Comparison of ENCODE assay signal across 1 fruit fly cellular context in genomic region chr2L:19133465-19134365, dm6.
TF ChIP-seq lines count a peak whose summit lies in the region.

Gene brat, plus strand, starts transcription at chr2L:19133816.

TF ChIP-seq in whole organism, embryonic, 481 proteins besides CTCF, POLR2A, EP300 and RAD21 (continued from another document and continues in another):
- TF ChIP-seq CG6765 (GFP tag; optimal IDR thresholded peaks at IDR 0.05; lab: Kevin White, UChicago) (no peak), gem (tag; optimal IDR thresholded peaks at IDR 0.05; lab: Kevin White, UChicago) (peak; percentile 62), ewg (GFP tag; optimal IDR thresholded peaks at IDR 0.05; lab: Kevin White, UChicago) (peak; percentile 3), CG10979 (tag; optimal IDR thresholded peaks at IDR 0.05; lab: Kevin White, UChicago) (peak; percentile 20), Med (GFP tag; lab: Kevin White, UChicago) (peak; percentile 80), CG8478 (optimal IDR thresholded peaks at IDR 0.05; lab: Kevin White, UChicago) (no peak), lmd (GFP tag; IDR thresholded peaks at IDR 0.05; lab: Robert Waterston, UW) (peak; percentile 38; the same call in 1 of the 2 replicates), grau (tag; optimal IDR thresholded peaks at IDR 0.05; lab: Kevin White, UChicago) (peak; percentile 61), CG11085 (GFP tag; IDR thresholded peaks at IDR 0.05; lab: Robert Waterston, UW) (no peak), NC2α (GFP tag; optimal IDR thresholded peaks at IDR 0.05; lab: Kevin White, UChicago) (no peak), nom (GFP tag; optimal IDR thresholded peaks at IDR 0.05; lab: Kevin White, UChicago) (no peak), gfzf (GFP tag; optimal IDR thresholded peaks at IDR 0.05; lab: Kevin White, UChicago) (peak; percentile 30), Hr78 (GFP tag; optimal IDR thresholded peaks at IDR 0.05; lab: Kevin White, UChicago) (no peak), Lpt (GFP tag; optimal IDR thresholded peaks at IDR 0.05; lab: Kevin White, UChicago) (no peak), otp (GFP tag; IDR thresholded peaks at IDR 0.05; lab: Robert Waterston, UW) (no peak), CG10959 (GFP tag; IDR thresholded peaks at IDR 0.05; lab: Robert Waterston, UW) (no peak), Trl (optimal IDR thresholded peaks at IDR 0.05; lab: Kevin White, UChicago) (no peak), Trl (GFP tag; optimal IDR thresholded peaks at IDR 0.05; lab: Kevin White, UChicago) (peak; percentile 77), Mes4 (GFP tag; optimal IDR thresholded peaks at IDR 0.05; lab: Kevin White, UChicago) (no peak), tup (GFP tag; optimal IDR thresholded peaks at IDR 0.05; lab: Kevin White, UChicago) (no peak), YL-1 (GFP tag; optimal IDR thresholded peaks at IDR 0.05; lab: Kevin White, UChicago) (peak; percentile 40), CG2120 (GFP tag; optimal IDR thresholded peaks at IDR 0.05; lab: Kevin White, UChicago) (peak; percentile 79), NC2β (GFP tag; optimal IDR thresholded peaks at IDR 0.05; lab: Kevin White, UChicago) (peak; percentile 10), pita (GFP tag; optimal IDR thresholded peaks at IDR 0.05; lab: Kevin White, UChicago) (no peak), B-H1 (GFP tag; IDR thresholded peaks at IDR 0.05; lab: Robert Waterston, UW) (no peak), CG1233 (GFP tag; optimal IDR thresholded peaks at IDR 0.05; lab: Kevin White, UChicago) (no peak), Ptx1 (GFP tag; IDR thresholded peaks at IDR 0.05; lab: Robert Waterston, UW) (peak; percentile 45; the same call in 1 of the 2 replicates), vnd (GFP tag; IDR thresholded peaks at IDR 0.05; lab: Robert Waterston, UW; ENCODE audit: partially characterized antibody) (peak; percentile 93), CG6175 (GFP tag; IDR thresholded peaks at IDR 0.05; lab: Robert Waterston, UW) (no peak), CG15269 (tag; optimal IDR thresholded peaks at IDR 0.05; lab: Kevin White, UChicago) (peak; percentile 0), mirr (GFP tag; optimal IDR thresholded peaks at IDR 0.05; lab: Kevin White, UChicago) (peak; percentile 3), CG9215 (GFP tag; IDR thresholded peaks at IDR 0.05; lab: Robert Waterston, UW) (peak; percentile 60), CG11504 (tag; optimal IDR thresholded peaks at IDR 0.05; lab: Kevin White, UChicago) (peak; percentile 62), Dip3 (GFP tag; optimal IDR thresholded peaks at IDR 0.05; lab: Kevin White, UChicago) (peak; percentile 64), ind (GFP tag; optimal IDR thresholded peaks at IDR 0.05; lab: Kevin White, UChicago) (peak; percentile 63), CG3065 (GFP tag; optimal IDR thresholded peaks at IDR 0.05; lab: Kevin White, UChicago) (no peak), Jarid2 (GFP tag; optimal IDR thresholded peaks at IDR 0.05; lab: Kevin White, UChicago) (no peak), Hr3 (GFP tag; optimal IDR thresholded peaks at IDR 0.05; lab: Kevin White, UChicago) (peak; percentile 60), Sry-β (GFP tag; optimal IDR thresholded peaks at IDR 0.05; lab: Kevin White, UChicago) (peak; percentile 89), CG17186 (GFP tag; optimal IDR thresholded peaks at IDR 0.05; lab: Kevin White, UChicago) (peak; percentile 46), CG33557 (GFP tag; optimal IDR thresholded peaks at IDR 0.05; lab: Kevin White, UChicago) (peak; percentile 13), br (optimal IDR thresholded peaks at IDR 0.05; lab: Kevin White, UChicago) (no peak), CG10274 (GFP tag; optimal IDR thresholded peaks at IDR 0.05; lab: Kevin White, UChicago) (no peak), CG6813 (GFP tag; optimal IDR thresholded peaks at IDR 0.05; lab: Kevin White, UChicago) (no peak), jigr1 (GFP tag; IDR thresholded peaks at IDR 0.05; lab: Robert Waterston, UW) (peak; percentile 56; the same call in 1 of the 3 replicates), tx (GFP tag; optimal IDR thresholded peaks at IDR 0.05; lab: Kevin White, UChicago) (peak; percentile 45), kni (GFP tag; optimal IDR thresholded peaks at IDR 0.05; lab: Kevin White, UChicago) (peak; percentile 46), wdn (GFP tag; IDR thresholded peaks at IDR 0.05; lab: Robert Waterston, UW) (no peak), CG2129 (GFP tag; IDR thresholded peaks at IDR 0.05; lab: Robert Waterston, UW; ENCODE audit: partially characterized antibody) (peak; percentile 91), tna (GFP tag; IDR thresholded peaks at IDR 0.05; lab: Robert Waterston, UW; ENCODE audit: partially characterized antibody) (peak; percentile 73; the same call in 1 of the 2 replicates), Hmx (GFP tag; optimal IDR thresholded peaks at IDR 0.05; lab: Kevin White, UChicago) (no peak), CkIIα-i1 (GFP tag; IDR thresholded peaks at IDR 0.05; lab: Robert Waterston, UW) (no peak), slbo (GFP tag; IDR thresholded peaks at IDR 0.05; lab: Robert Waterston, UW) (peak; percentile 61; the same call in 1 of the 2 replicates), CG2712 (tag; optimal IDR thresholded peaks at IDR 0.05; lab: Kevin White, UChicago) (peak; percentile 61), az2 (GFP tag; optimal IDR thresholded peaks at IDR 0.05; lab: Kevin White, UChicago) (peak; percentile 56), CG1647 (GFP tag; optimal IDR thresholded peaks at IDR 0.05; lab: Kevin White, UChicago) (peak; percentile 8), run (tag; optimal IDR thresholded peaks at IDR 0.05; lab: Kevin White, UChicago) (no peak), nerfin-1 (tag; optimal IDR thresholded peaks at IDR 0.05; lab: Kevin White, UChicago) (peak; percentile 91), CG11093 (GFP tag; IDR thresholded peaks at IDR 0.05; lab: Robert Waterston, UW) (no peak), CG3281 (GFP tag; optimal IDR thresholded peaks at IDR 0.05; lab: Kevin White, UChicago) (peak; percentile 38), sima (GFP tag; optimal IDR thresholded peaks at IDR 0.05; lab: Kevin White, UChicago) (no peak), D19B (GFP tag; optimal IDR thresholded peaks at IDR 0.05; lab: Kevin White, UChicago) (no peak), CG42726 (GFP tag; IDR thresholded peaks at IDR 0.05; lab: Robert Waterston, UW; ENCODE audit: partially characterized antibody) (0 out of 2 replicates have a peak, but pooled peaks have one; percentile 53), gcm2 (GFP tag; optimal IDR thresholded peaks at IDR 0.05; lab: Kevin White, UChicago) (no peak), nerfin-2 (GFP tag; IDR thresholded peaks at IDR 0.05; lab: Robert Waterston, UW; ENCODE audit: partially characterized antibody) (peak; percentile 91), Myb (GFP tag; optimal IDR thresholded peaks at IDR 0.05; lab: Kevin White, UChicago) (peak; percentile 62), tin (GFP tag; optimal IDR thresholded peaks at IDR 0.05; lab: Kevin White, UChicago) (peak; percentile 47), CG9437 (GFP tag; optimal IDR thresholded peaks at IDR 0.05; lab: Kevin White, UChicago) (peak; percentile 53), lilli (GFP tag; optimal IDR thresholded peaks at IDR 0.05; lab: Kevin White, UChicago) (peak; percentile 80), dm (GFP tag; optimal IDR thresholded peaks at IDR 0.05; lab: Kevin White, UChicago) (peak; percentile 94), CG10209 (GFP tag; optimal IDR thresholded peaks at IDR 0.05; lab: Kevin White, UChicago) (peak; percentile 15), crc (GFP tag; optimal IDR thresholded peaks at IDR 0.05; lab: Kevin White, UChicago) (peak; percentile 4), CG15073 (GFP tag; optimal IDR thresholded peaks at IDR 0.05; lab: Kevin White, UChicago) (no peak), gcm (GFP tag; optimal IDR thresholded peaks at IDR 0.05; lab: Kevin White, UChicago) (no peak), Hey (tag; optimal IDR thresholded peaks at IDR 0.05; lab: Kevin White, UChicago) (no peak), chif (GFP tag; optimal IDR thresholded peaks at IDR 0.05; lab: Kevin White, UChicago) (peak; percentile 22 to 57), Chrac-16 (GFP tag; optimal IDR thresholded peaks at IDR 0.05; lab: Kevin White, UChicago) (peak; percentile 56), CG16813 (GFP tag; IDR thresholded peaks at IDR 0.05; lab: Robert Waterston, UW; ENCODE audit: partially characterized antibody) (peak; percentile 95), E2f2 (GFP tag; IDR thresholded peaks at IDR 0.05; lab: Robert Waterston, UW) (peak; percentile 61), scrt (GFP tag; optimal IDR thresholded peaks at IDR 0.05; lab: Kevin White, UChicago) (no peak), grn (GFP tag; optimal IDR thresholded peaks at IDR 0.05; lab: Kevin White, UChicago) (no peak), NK7.1 (GFP tag; optimal IDR thresholded peaks at IDR 0.05; lab: Kevin White, UChicago) (peak; percentile 8), CG13287 (GFP tag; IDR thresholded peaks at IDR 0.05; lab: Robert Waterston, UW; ENCODE audit: partially characterized antibody) (peak; percentile 93), Six4 (GFP tag; optimal IDR thresholded peaks at IDR 0.05; lab: Kevin White, UChicago) (peak; percentile 11), CG12659 (GFP tag; optimal IDR thresholded peaks at IDR 0.05; lab: Kevin White, UChicago) (peak; percentile 73), CG9609 (GFP tag; optimal IDR thresholded peaks at IDR 0.05; lab: Kevin White, UChicago) (peak; percentile 56), CG9817 (tag; optimal IDR thresholded peaks at IDR 0.05; lab: Kevin White, UChicago) (peak; percentile 64), CG14441 (GFP tag; IDR thresholded peaks at IDR 0.05; lab: Robert Waterston, UW) (no peak; the same call in 1 of the 2 replicates), Doc2 (GFP tag; IDR thresholded peaks at IDR 0.05; lab: Robert Waterston, UW) (no peak), HmgD (GFP tag; optimal IDR thresholded peaks at IDR 0.05; lab: Kevin White, UChicago) (peak; percentile 55), Nf-YA (GFP tag; IDR thresholded peaks at IDR 0.05; lab: Robert Waterston, UW) (no peak), jing (GFP tag; optimal IDR thresholded peaks at IDR 0.05; lab: Kevin White, UChicago) (no peak), bsh (GFP tag; optimal IDR thresholded peaks at IDR 0.05; lab: Kevin White, UChicago) (peak in 1 of 2 experiments; percentile 6), fd102C (GFP tag; optimal IDR thresholded peaks at IDR 0.05; lab: Kevin White, UChicago) (no peak), wek (GFP tag; optimal IDR thresholded peaks at IDR 0.05; lab: Kevin White, UChicago) (no peak), Max (GFP tag; optimal IDR thresholded peaks at IDR 0.05; lab: Kevin White, UChicago) (peak; percentile 64), CG30431 (GFP tag; optimal IDR thresholded peaks at IDR 0.05; lab: Kevin White, UChicago) (no peak), oc (tag; optimal IDR thresholded peaks at IDR 0.05; lab: Kevin White, UChicago) (peak; percentile 17), zen2 (GFP tag; IDR thresholded peaks at IDR 0.05; lab: Robert Waterston, UW; ENCODE audit: partially characterized antibody) (peak; percentile 78; the same call in 1 of the 3 replicates), Lim3 (GFP tag; IDR thresholded peaks at IDR 0.05; lab: Robert Waterston, UW) (no peak), gsb (GFP tag; IDR thresholded peaks at IDR 0.05; lab: Robert Waterston, UW) (no peak), CG2202 (tag; optimal IDR thresholded peaks at IDR 0.05; lab: Kevin White, UChicago) (no peak), ftz-f1 (GFP tag; optimal IDR thresholded peaks at IDR 0.05; lab: Kevin White, UChicago) (no peak), ssp (GFP tag; IDR thresholded peaks at IDR 0.05; lab: Robert Waterston, UW) (peak; percentile 78), CG15601 (tag; optimal IDR thresholded peaks at IDR 0.05; lab: Kevin White, UChicago) (peak; percentile 14), z (GFP tag; IDR thresholded peaks at IDR 0.05; lab: Robert Waterston, UW) (no peak), Xbp1 (GFP tag; optimal IDR thresholded peaks at IDR 0.05; lab: Kevin White, UChicago) (peak; percentile 55), Sry-δ (GFP tag; optimal IDR thresholded peaks at IDR 0.05; lab: Kevin White, UChicago) (peak; percentile 93), CG8359 (GFP tag; optimal IDR thresholded peaks at IDR 0.05; lab: Kevin White, UChicago; ENCODE audit: borderline replicate concordance) (peak; percentile 68), dimm (GFP tag; IDR thresholded peaks at IDR 0.05; lab: Robert Waterston, UW) (no peak), Neu2 (GFP tag; optimal IDR thresholded peaks at IDR 0.05; lab: Kevin White, UChicago; ENCODE audit: borderline replicate concordance) (peak; percentile 6), hbn (GFP tag; IDR thresholded peaks at IDR 0.05; lab: Robert Waterston, UW; ENCODE audit: partially characterized antibody) (peak; percentile 86), CG6272 (GFP tag; IDR thresholded peaks at IDR 0.05; lab: Robert Waterston, UW) (0 out of 2 replicates have a peak, but pooled peaks have one; percentile 39), cato (GFP tag; optimal IDR thresholded peaks at IDR 0.05; lab: Kevin White, UChicago; ENCODE audit: borderline replicate concordance) (peak; percentile 1), Opbp (GFP tag; IDR thresholded peaks at IDR 0.05; lab: Robert Waterston, UW; ENCODE audit: partially characterized antibody) (peak; percentile 87; the same call in 2 of the 3 replicates), phol (tag; optimal IDR thresholded peaks at IDR 0.05; lab: Kevin White, UChicago) (peak; percentile 66), ERR (GFP tag; optimal IDR thresholded peaks at IDR 0.05; lab: Kevin White, UChicago) (peak; percentile 26), CG8281 (tag; optimal IDR thresholded peaks at IDR 0.05; lab: Kevin White, UChicago) (no peak), Dref (GFP tag; IDR thresholded peaks at IDR 0.05; lab: Robert Waterston, UW) (peak; percentile 72), Ets65A (GFP tag; lab: Kevin White, UChicago) (peak; percentile 79), CG6254 (GFP tag; optimal IDR thresholded peaks at IDR 0.05; lab: Kevin White, UChicago) (no peak), pnt (GFP tag; optimal IDR thresholded peaks at IDR 0.05; lab: Kevin White, UChicago) (peak; percentile 59), CG31365 (tag; optimal IDR thresholded peaks at IDR 0.05; lab: Kevin White, UChicago) (no peak), CG8388 (GFP tag; optimal IDR thresholded peaks at IDR 0.05; lab: Kevin White, UChicago) (no peak), CG7963 (GFP tag; IDR thresholded peaks at IDR 0.05; lab: Robert Waterston, UW; ENCODE audit: partially characterized antibody) (peak; percentile 78), slou (GFP tag; optimal IDR thresholded peaks at IDR 0.05; lab: Kevin White, UChicago) (no peak), Mrtf (GFP tag; IDR thresholded peaks at IDR 0.05; lab: Robert Waterston, UW) (no peak), CG12391 (tag; optimal IDR thresholded peaks at IDR 0.05; lab: Kevin White, UChicago) (peak; percentile 59), bab2 (GFP tag; optimal IDR thresholded peaks at IDR 0.05; lab: Kevin White, UChicago) (peak; percentile 54), Dfd (GFP tag; optimal IDR thresholded peaks at IDR 0.05; lab: Kevin White, UChicago) (no peak), CG9876 (GFP tag; optimal IDR thresholded peaks at IDR 0.05; lab: Kevin White, UChicago) (peak; percentile 44)
